Fruit fly (Drosophila melanogaster) whole organism, prepupa: ENCODE data around the gene Hex-A.

Experiments used
- Blimp-1 ChIP-seq: fragments of 200-800 bp; sonication (Bioruptor generic); optimal IDR thresholded peaks from 3 replicates; lab custom pipeline; 2017; ENCODE audit warnings: missing biosample characterization, missing genetic modification characterization, mild to moderate bottlenecking, moderate library complexity, missing genetic modification reagents
- CG10631 ChIP-seq: fragments of 200-800 bp; sonication (Bioruptor generic); optimal IDR thresholded peaks from 2 replicates; lab custom pipeline; 2016; ENCODE audit warnings: missing biosample characterization, missing genetic modification characterization
- CG10669 ChIP-seq: fragments of 200-800 bp; sonication (Bioruptor generic); optimal IDR thresholded peaks from 3 replicates; lab custom pipeline; 2018; ENCODE audit warnings: missing biosample characterization, mild to moderate bottlenecking, missing genetic modification characterization, moderate library complexity
- CG11294 ChIP-seq: fragments of 200-800 bp; sonication (Bioruptor generic); IDR thresholded peaks from 2 replicates; pipeline ENCODE4 v1.3.6; 2022; ENCODE audit warnings: missing biosample characterization, missing genetic modification characterization
- CG11762 ChIP-seq: fragments of 200-800 bp; sonication (Bioruptor generic); optimal IDR thresholded peaks from 3 replicates; lab custom pipeline; 2016; ENCODE audit warnings: missing biosample characterization, missing genetic modification characterization; ENCODE audit not compliant: insufficient read depth
- CG11902 ChIP-seq: fragments of 200-800 bp; sonication (Bioruptor generic); optimal IDR thresholded peaks from 3 replicates; lab custom pipeline; 2016; ENCODE audit warnings: missing biosample characterization, missing genetic modification characterization
- CG15336 ChIP-seq: fragments of 200-800 bp; sonication (Bioruptor generic); IDR thresholded peaks from 2 replicates; pipeline ENCODE4 v1.3.6; 2022; ENCODE audit warnings: missing biosample characterization, missing genetic modification characterization
- CG3032 ChIP-seq: fragments of 200-800 bp; optimal IDR thresholded peaks from 2 replicates; lab custom pipeline; 2019; ENCODE audit warnings: missing biosample characterization, mild to moderate bottlenecking, missing genetic modification characterization, moderate library complexity
- CG34406 ChIP-seq: fragments of 200-800 bp; sonication (Bioruptor generic); optimal IDR thresholded peaks from 3 replicates; lab custom pipeline; 2016; ENCODE audit warnings: missing biosample characterization, missing genetic modification characterization
- CG4318 ChIP-seq: fragments of 200-800 bp; sonication (Bioruptor generic); optimal IDR thresholded peaks from 3 replicates; lab custom pipeline; 2017; ENCODE audit warnings: missing biosample characterization, mild to moderate bottlenecking, missing genetic modification characterization
- CG6163 ChIP-seq: fragments of 200-800 bp; sonication (Bioruptor generic); IDR thresholded peaks from 3 replicates; pipeline ENCODE4 v1.3.6; 2022; ENCODE audit warnings: missing biosample characterization, missing genetic modification characterization
- CG6276 ChIP-seq: fragments of 200-800 bp; sonication (Bioruptor generic); optimal IDR thresholded peaks from 2 replicates; lab custom pipeline; 2017; ENCODE audit warnings: missing biosample characterization, mild to moderate bottlenecking, missing genetic modification characterization
- CG6792 ChIP-seq: fragments of 200-800 bp; sonication (Bioruptor generic); optimal IDR thresholded peaks from 3 replicates; lab custom pipeline; 2016; ENCODE audit warnings: missing biosample characterization, missing genetic modification characterization
- CG6808 ChIP-seq: fragments of 200-800 bp; sonication (Bioruptor generic); optimal IDR thresholded peaks from 3 replicates; lab custom pipeline; 2017; ENCODE audit warnings: missing biosample characterization, missing genetic modification characterization, mild to moderate bottlenecking, moderate library complexity, missing genetic modification reagents
- CG6854 ChIP-seq: fragments of 200-800 bp; sonication (Bioruptor generic); optimal IDR thresholded peaks from 2 replicates; lab custom pipeline; 2017; ENCODE audit warnings: missing biosample characterization, mild to moderate bottlenecking, missing genetic modification characterization
- CG8119 ChIP-seq: fragments of 200-800 bp; sonication (Bioruptor generic); IDR thresholded peaks from 3 replicates; pipeline ENCODE4 v1.3.6; 2022; ENCODE audit warnings: missing biosample characterization, missing genetic modification characterization
- CG8319 ChIP-seq: fragments of 200-800 bp; sonication (Bioruptor generic); optimal IDR thresholded peaks from 3 replicates; lab custom pipeline; 2016; ENCODE audit warnings: missing biosample characterization, missing genetic modification characterization
- CG8632 ChIP-seq: fragments of 200-800 bp; sonication (Bioruptor generic); optimal IDR thresholded peaks from 3 replicates; lab custom pipeline; 2016; ENCODE audit warnings: missing biosample characterization, missing genetic modification characterization
- CG9139 ChIP-seq: fragments of 200-800 bp; sonication (Bioruptor generic); optimal IDR thresholded peaks from 3 replicates; lab custom pipeline; 2017; ENCODE audit warnings: missing biosample characterization, mild to moderate bottlenecking, missing genetic modification characterization
- Eip75B ChIP-seq: fragments of 200-800 bp; sonication (Bioruptor generic); optimal IDR thresholded peaks from 3 replicates; lab custom pipeline; 2016; ENCODE audit warnings: missing biosample characterization, missing genetic modification characterization
- Eip78C ChIP-seq: fragments of 200-800 bp; sonication (Bioruptor generic); peaks from one replicate; lab custom pipeline; 2016; ENCODE audit warnings: missing biosample characterization, missing genetic modification characterization
- Eip93F ChIP-seq: fragments of 200-800 bp; sonication (Bioruptor generic); optimal IDR thresholded peaks from 2 replicates; lab custom pipeline; 2016; ENCODE audit warnings: missing biosample characterization, mild to moderate bottlenecking, missing genetic modification characterization
- Ets96B ChIP-seq: fragments of 200-800 bp; optimal IDR thresholded peaks from 2 replicates; lab custom pipeline; 2019; ENCODE audit warnings: missing biosample characterization, mild to moderate bottlenecking, missing genetic modification characterization, moderate library complexity
- Hr38 ChIP-seq: sonication (Bioruptor generic); optimal IDR thresholded peaks from 2 replicates; lab custom pipeline; 2016; ENCODE audit warnings: missing biosample characterization, missing genetic modification characterization
- Hr39 ChIP-seq: fragments of 200-800 bp; sonication (Bioruptor generic); optimal IDR thresholded peaks from 2 replicates; lab custom pipeline; 2016; ENCODE audit warnings: missing biosample characterization, missing genetic modification characterization
- Hr4 ChIP-seq: fragments of 200-800 bp; sonication (Bioruptor generic); optimal IDR thresholded peaks from 3 replicates; lab custom pipeline; 2016; ENCODE audit warnings: missing biosample characterization, missing genetic modification characterization
- Met ChIP-seq: fragments of 200-800 bp; sonication (Bioruptor generic); optimal IDR thresholded peaks from 3 replicates; lab custom pipeline; 2016; ENCODE audit warnings: missing biosample characterization, missing genetic modification characterization
- OdsH ChIP-seq: fragments of 200-800 bp; sonication (Bioruptor generic); optimal IDR thresholded peaks from 3 replicates; lab custom pipeline; 2016; ENCODE audit warnings: missing biosample characterization, missing genetic modification characterization
- Smox ChIP-seq: fragments of 200-800 bp; sonication (Bioruptor generic); optimal IDR thresholded peaks from 3 replicates; lab custom pipeline; 2016; ENCODE audit warnings: missing biosample characterization, missing genetic modification characterization
- Sox14 ChIP-seq: fragments of 200-800 bp; sonication (Bioruptor generic); optimal IDR thresholded peaks from 3 replicates; lab custom pipeline; 2016; ENCODE audit warnings: missing biosample characterization, missing genetic modification characterization
- Sox15 ChIP-seq: fragments of 200-800 bp; sonication (Bioruptor generic); optimal IDR thresholded peaks from 3 replicates; lab custom pipeline; 2016; ENCODE audit warnings: missing biosample characterization, missing genetic modification characterization
- achi ChIP-seq: fragments of 200-800 bp; sonication (Bioruptor generic); optimal IDR thresholded peaks from 3 replicates; lab custom pipeline; 2016; ENCODE audit warnings: missing biosample characterization, missing genetic modification characterization
- acj6 ChIP-seq: fragments of 200-800 bp; sonication (Bioruptor generic); optimal IDR thresholded peaks from 3 replicates; lab custom pipeline; 2016; ENCODE audit warnings: missing biosample characterization, missing genetic modification characterization
- cyc ChIP-seq: fragments of 200-800 bp; sonication (Bioruptor generic); optimal IDR thresholded peaks from 3 replicates; lab custom pipeline; 2016; ENCODE audit warnings: missing biosample characterization, missing genetic modification characterization
- dac ChIP-seq: fragments of 200-800 bp; sonication (Bioruptor generic); optimal IDR thresholded peaks from 2 replicates; lab custom pipeline; 2017; ENCODE audit warnings: missing biosample characterization, mild to moderate bottlenecking, missing genetic modification characterization
- dsx ChIP-seq: fragments of 200-800 bp; optimal IDR thresholded peaks from 3 replicates; lab custom pipeline; 2019; ENCODE audit warnings: missing biosample characterization, mild to moderate bottlenecking, missing genetic modification characterization, moderate library complexity; ENCODE audit not compliant: poor library complexity, severe bottlenecking
- eg ChIP-seq: fragments of 200-800 bp; sonication (Bioruptor generic); IDR thresholded peaks from 3 replicates; pipeline ENCODE4 v1.3.6; 2022; ENCODE audit warnings: missing biosample characterization, missing genetic modification characterization
- fd59A ChIP-seq: fragments of 200-800 bp; sonication (Bioruptor generic); optimal IDR thresholded peaks from 2 replicates; lab custom pipeline; 2017; ENCODE audit warnings: missing biosample characterization, mild to moderate bottlenecking, missing genetic modification characterization, missing genetic modification reagents
- fd85E ChIP-seq: fragments of 200-800 bp; sonication (Bioruptor generic); optimal IDR thresholded peaks from 3 replicates; lab custom pipeline; 2016; ENCODE audit warnings: missing biosample characterization, missing genetic modification characterization
- fkh ChIP-seq: fragments of 200-800 bp; sonication (Bioruptor generic); optimal IDR thresholded peaks from 3 replicates; lab custom pipeline; 2017; ENCODE audit warnings: missing biosample characterization, mild to moderate bottlenecking, missing genetic modification characterization, moderate library complexity
- net ChIP-seq: fragments of 200-800 bp; sonication (Bioruptor generic); optimal IDR thresholded peaks from 3 replicates; lab custom pipeline; 2016; ENCODE audit warnings: missing biosample characterization, missing genetic modification characterization
- pdm3 ChIP-seq: fragments of 200-800 bp; sonication (Bioruptor generic); optimal IDR thresholded peaks from 3 replicates; lab custom pipeline; 2016; ENCODE audit warnings: missing biosample characterization, missing genetic modification characterization
- salr ChIP-seq, 2 experiments: fragments of 200-800 bp; sonication (Bioruptor generic); optimal IDR thresholded peaks; 3 replicates each; lab custom pipeline; 2016 to 2018; ENCODE audit warnings: missing biosample characterization in 2 of 2, missing genetic modification characterization in 2 of 2, mild to moderate bottlenecking in 1 of 2
- spab ChIP-seq: fragments of 200-800 bp; sonication (Bioruptor generic); optimal IDR thresholded peaks from 2 replicates; lab custom pipeline; 2017; ENCODE audit warnings: missing biosample characterization, mild to moderate bottlenecking, missing genetic modification characterization, missing genetic modification reagents
- ss ChIP-seq, 2 experiments: fragments of 200-800 bp; sonication (Bioruptor generic); optimal IDR thresholded peaks; 2 replicates in 1 of 2; 3 replicates in 1 of 2; lab custom pipeline; 2017 to 2018; ENCODE audit warnings: mild to moderate bottlenecking in 2 of 2, missing biosample characterization in 2 of 2, missing genetic modification characterization in 2 of 2, moderate library complexity in 1 of 2
- svp ChIP-seq: fragments of 200-800 bp; sonication (Bioruptor generic); peaks from one replicate; lab custom pipeline; 2016; ENCODE audit warnings: missing biosample characterization, missing genetic modification characterization
- topi ChIP-seq: fragments of 200-800 bp; sonication (Bioruptor generic); optimal IDR thresholded peaks from 3 replicates; lab custom pipeline; 2016; ENCODE audit warnings: missing biosample characterization, missing genetic modification characterization
- vri ChIP-seq: fragments of 200-800 bp; sonication (Bioruptor generic); optimal IDR thresholded peaks from 3 replicates; lab custom pipeline; 2016; ENCODE audit warnings: missing biosample characterization, mild to moderate bottlenecking, missing genetic modification characterization

Gene Hex-A

dm6 chrX:9578014-9578413 is 7.5 kb upstream of the Hex-A start:
- TF ChIP-seq vri (GFP tag; lab: Kevin White, UChicago) (peak; percentile 19), svp (GFP tag; lab: Kevin White, UChicago) (no peak)

DNA sequence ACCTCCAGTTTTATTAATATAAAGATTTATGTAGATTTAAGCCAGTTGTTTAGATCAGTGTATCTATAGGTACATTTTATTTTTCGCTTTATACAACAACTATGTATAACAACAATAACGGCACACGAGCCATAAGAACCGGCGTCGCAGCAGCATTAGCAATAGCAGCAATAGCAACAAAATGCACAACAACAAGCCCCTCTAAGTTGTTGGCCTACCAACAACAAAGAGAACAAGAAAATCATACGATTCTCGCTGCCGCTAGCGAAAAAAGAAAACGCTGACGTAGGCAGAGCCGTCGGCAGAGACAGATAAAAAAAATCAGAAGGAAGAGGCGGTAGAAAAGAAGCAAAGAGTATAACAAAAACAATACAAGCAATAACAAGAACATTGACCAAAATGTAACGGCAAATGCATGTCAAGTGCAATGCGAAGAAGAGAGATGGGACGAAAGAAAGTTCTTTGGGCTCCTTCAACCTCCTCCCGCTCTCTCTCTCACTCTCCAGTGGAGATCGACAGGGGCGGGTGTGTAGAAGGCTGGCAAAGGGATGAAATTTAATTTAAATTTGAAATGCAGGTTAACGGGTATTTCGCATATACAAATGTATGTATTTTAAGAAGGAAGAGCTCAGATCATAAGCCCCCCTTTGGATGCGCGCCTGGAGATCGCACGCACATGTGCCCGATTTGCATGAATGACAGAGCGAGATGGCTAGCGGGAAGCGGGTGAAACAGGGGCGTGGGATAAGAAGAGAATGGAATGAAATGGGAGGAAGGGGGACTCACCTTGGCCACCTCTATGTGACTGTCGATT is 6.6 kb upstream of the Hex-A start:
- TF ChIP-seq Sox14 (GFP tag; lab: Kevin White, UChicago) (peak; percentile 100), eg (GFP tag; lab: Robert Waterston, UW) (peak; percentile 99), CG8632 (GFP tag; lab: Kevin White, UChicago) (peak; percentile 99), CG3032 (tag; lab: Kevin White, UChicago) (peak; percentile 99), Hr39 (GFP tag; lab: Kevin White, UChicago) (peak; percentile 100), cyc (peak; percentile 100), Blimp-1 (GFP tag; lab: Kevin White, UChicago) (peak; percentile 98), CG11902 (GFP tag; lab: Kevin White, UChicago) (peak; percentile 99), OdsH (GFP tag; lab: Kevin White, UChicago) (peak; percentile 99), CG8319 (GFP tag; lab: Kevin White, UChicago) (peak; percentile 99), CG9139 (GFP tag; lab: Kevin White, UChicago) (peak; percentile 98), CG10631 (GFP tag; lab: Kevin White, UChicago) (peak; percentile 99), CG6854 (peak; percentile 99), ss (GFP tag; optimal IDR thresholded peaks at IDR 0.05; lab: Kevin White, UChicago) (peak; percentile 98), CG8119 (GFP tag; lab: Robert Waterston, UW) (peak; percentile 98), CG34406 (GFP tag; lab: Kevin White, UChicago) (peak; percentile 99), pdm3 (GFP tag; lab: Kevin White, UChicago) (peak; percentile 100), CG6276 (GFP tag; lab: Kevin White, UChicago) (peak; percentile 98), Eip93F (GFP tag; lab: Kevin White, UChicago) (peak; percentile 99), dsx (GFP tag; lab: Kevin White, UChicago) (peak; percentile 97), CG4318 (GFP tag; lab: Kevin White, UChicago) (peak; percentile 99), net (GFP tag; lab: Kevin White, UChicago) (peak; percentile 99), CG15336 (GFP tag; lab: Robert Waterston, UW) (peak; percentile 98), Eip75B (GFP tag; lab: Kevin White, UChicago) (peak; percentile 99), Sox15 (GFP tag; lab: Kevin White, UChicago) (peak; percentile 99), dac (peak; percentile 99), Eip78C (GFP tag; lab: Kevin White, UChicago) (peak; percentile 100), Met (peak; percentile 100), fkh (GFP tag; lab: Kevin White, UChicago) (peak; percentile 76), acj6 (GFP tag; lab: Kevin White, UChicago) (peak; percentile 99), CG6808 (GFP tag; lab: Kevin White, UChicago) (peak; percentile 98), Hr4 (peak; percentile 97), CG10669 (GFP tag; lab: Kevin White, UChicago) (peak; percentile 99), fd85E (GFP tag; lab: Kevin White, UChicago) (peak; percentile 96), CG6163 (GFP tag; lab: Robert Waterston, UW) (peak; percentile 99), CG6792 (GFP tag; lab: Kevin White, UChicago) (peak; percentile 99), CG11294 (peak; percentile 97), fd59A (peak; percentile 98), Ets96B (tag; lab: Kevin White, UChicago) (peak; percentile 98), Smox (GFP tag; lab: Kevin White, UChicago) (peak; percentile 99), spab (peak; percentile 98), salr (GFP tag; optimal IDR thresholded peaks at IDR 0.05; lab: Kevin White, UChicago) (peak; percentile 98 to 99), Hr38 (peak; percentile 83), CG11762 (peak; percentile 98), topi (GFP tag; lab: Kevin White, UChicago) (peak; percentile 100), achi (peak; percentile 98)
